Fruit fly (Drosophila melanogaster): ENCODE data around the gene CG42833.
A peak's percentile ranks its signal among the peaks of the same experiment; 100 is the strongest.

CG42833 gene

DNA sequence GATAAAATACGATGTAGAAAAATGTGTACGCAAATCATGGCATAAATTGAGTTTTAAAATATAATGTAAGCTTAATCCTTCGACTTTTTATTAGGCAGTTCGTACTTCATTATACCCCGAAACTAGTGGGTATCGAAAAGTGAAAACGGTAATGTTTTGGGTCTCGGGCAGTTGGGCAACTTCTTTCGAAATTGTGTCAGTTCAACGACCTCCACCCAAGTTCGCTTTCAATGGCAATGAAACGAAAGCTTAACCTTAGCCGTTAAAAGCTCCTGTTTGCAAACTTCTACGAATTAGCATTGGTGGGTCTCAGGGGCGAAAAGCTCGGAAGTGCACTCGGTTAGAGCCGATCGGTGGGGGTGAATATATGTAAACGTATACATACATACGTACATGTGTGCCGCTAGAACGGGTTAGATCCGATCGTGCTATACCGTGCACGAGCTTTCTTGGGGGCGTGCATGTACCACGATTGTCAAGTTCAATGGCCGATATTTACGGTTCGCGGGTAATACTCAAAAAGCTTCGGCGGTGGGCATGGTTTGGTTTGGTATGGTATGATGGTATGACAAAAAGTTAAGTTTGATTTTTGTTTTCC, 30.4 kb downstream of the CG42833 start:
- TF ChIP-seq noc (tag; optimal IDR thresholded peaks at IDR 0.05), result no peak

DNA sequence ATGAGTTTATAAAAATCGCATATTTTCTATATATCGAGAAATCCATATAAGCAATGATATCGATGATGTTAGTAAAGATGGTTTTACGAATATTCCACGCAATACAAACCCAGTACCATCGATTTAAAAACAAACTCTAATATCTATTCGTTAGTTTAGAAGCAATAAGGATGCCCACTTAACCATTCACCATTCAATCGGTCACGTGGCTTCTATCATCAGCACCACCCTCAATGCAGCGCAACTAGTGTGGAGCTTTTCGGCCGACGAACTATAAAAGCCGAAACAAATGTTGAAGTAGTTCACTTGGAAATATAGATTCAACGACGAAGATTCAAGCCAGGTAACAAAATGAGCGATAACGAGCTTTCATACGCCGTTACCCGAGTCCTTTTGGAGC, 31.5 kb downstream of the CG42833 start, which contains the start of gene CG13813:
TSS of gene CG13813 (plus strand) at position 301 of the 400 bp plus-strand sequence.
- no peak for TF ChIP-seq noc (tag; optimal IDR thresholded peaks at IDR 0.05)

DNA sequence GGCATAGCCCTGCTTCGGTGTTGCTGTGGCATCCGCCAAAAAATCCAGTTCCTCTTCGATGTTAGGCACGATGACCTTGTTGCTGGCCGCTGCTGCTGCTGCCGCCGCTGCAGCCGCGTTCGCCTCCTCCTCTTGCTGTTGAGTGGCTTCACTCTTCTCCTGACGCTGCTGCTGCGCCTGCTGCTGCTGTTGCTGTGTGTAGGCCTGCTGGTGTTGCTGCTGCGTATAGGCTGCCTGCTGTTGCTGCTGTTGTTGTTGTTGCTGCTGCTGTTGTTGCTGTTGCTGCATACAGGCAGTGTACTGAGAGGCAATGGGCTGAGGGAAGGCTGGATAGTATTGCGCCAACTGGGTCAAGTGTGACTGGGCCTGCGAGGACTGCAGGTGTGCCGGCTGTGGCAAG, 37.3 kb downstream of the CG42833 start:
- TF ChIP-seq noc (tag; optimal IDR thresholded peaks at IDR 0.05), result no peak

DNA sequence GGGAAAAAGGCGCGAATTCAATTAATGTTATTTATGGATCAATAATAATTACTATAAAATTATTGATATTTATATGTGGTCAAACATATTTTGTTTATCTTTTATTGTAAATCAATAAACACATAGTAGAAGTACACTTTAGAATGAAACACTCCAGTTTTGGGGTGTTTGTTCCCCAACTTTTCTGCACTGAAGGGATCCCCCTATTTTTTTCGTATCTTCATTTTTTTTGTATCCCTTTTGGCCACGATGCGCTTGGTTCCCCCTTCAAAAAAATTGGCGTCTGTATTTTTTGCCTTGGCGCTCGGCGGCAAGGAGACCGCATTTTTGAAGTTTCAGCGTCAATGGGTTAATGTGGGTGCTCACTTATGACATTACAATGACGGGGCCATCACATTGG, 40.9 kb downstream of the CG42833 start, which contains the start of gene Clc:
TSS of gene Clc (plus strand) at position 301 of the 400 bp plus-strand sequence.
- no peak for TF ChIP-seq noc (tag; optimal IDR thresholded peaks at IDR 0.05)

DNA sequence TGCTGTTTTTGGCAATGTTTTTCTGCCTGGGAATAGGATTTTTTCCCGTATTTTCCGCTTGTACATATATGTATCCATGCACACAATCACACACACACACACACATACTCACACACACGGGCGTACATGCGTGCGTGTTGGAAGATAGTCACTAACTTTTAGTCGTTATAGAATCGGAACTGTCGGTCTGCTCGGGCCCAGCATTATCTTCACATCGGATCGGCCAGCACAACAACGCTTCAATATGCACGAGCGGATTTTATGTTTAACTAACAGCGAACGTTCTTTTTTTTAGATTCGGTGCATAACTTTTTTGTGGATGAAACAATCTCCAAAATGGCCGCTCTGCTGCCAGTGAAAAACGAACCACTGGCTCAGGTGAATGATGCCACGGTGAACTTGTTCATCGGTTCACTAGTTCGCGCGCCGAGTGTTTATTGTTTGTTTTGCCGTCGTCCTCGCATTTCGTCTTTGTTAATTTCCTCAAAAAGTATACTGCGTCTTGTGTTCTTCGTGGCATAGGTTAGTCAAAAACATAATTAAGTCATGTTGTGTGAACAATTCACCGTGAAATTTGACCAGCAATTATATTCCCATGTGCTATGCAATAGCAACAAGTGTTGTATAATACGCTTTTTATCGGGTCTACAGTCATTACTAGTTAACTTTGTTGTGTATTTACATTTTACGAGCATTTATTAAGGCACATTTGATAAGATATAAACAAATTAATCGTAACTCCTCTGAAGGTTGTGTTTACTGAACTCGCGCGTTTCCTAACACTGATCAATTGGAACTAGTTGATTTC, 41.5 kb downstream of the CG42833 start, which contains the start of the genes CG6951 and CG17233:
TSS of gene CG6951 (plus strand) at position 105 of the 808 bp plus-strand sequence.
TSS of gene CG17233 (minus strand) at position 741 of the 808 bp plus-strand sequence.
- TF ChIP-seq noc (tag; optimal IDR thresholded peaks at IDR 0.05), result peak; percentile 4

DNA sequence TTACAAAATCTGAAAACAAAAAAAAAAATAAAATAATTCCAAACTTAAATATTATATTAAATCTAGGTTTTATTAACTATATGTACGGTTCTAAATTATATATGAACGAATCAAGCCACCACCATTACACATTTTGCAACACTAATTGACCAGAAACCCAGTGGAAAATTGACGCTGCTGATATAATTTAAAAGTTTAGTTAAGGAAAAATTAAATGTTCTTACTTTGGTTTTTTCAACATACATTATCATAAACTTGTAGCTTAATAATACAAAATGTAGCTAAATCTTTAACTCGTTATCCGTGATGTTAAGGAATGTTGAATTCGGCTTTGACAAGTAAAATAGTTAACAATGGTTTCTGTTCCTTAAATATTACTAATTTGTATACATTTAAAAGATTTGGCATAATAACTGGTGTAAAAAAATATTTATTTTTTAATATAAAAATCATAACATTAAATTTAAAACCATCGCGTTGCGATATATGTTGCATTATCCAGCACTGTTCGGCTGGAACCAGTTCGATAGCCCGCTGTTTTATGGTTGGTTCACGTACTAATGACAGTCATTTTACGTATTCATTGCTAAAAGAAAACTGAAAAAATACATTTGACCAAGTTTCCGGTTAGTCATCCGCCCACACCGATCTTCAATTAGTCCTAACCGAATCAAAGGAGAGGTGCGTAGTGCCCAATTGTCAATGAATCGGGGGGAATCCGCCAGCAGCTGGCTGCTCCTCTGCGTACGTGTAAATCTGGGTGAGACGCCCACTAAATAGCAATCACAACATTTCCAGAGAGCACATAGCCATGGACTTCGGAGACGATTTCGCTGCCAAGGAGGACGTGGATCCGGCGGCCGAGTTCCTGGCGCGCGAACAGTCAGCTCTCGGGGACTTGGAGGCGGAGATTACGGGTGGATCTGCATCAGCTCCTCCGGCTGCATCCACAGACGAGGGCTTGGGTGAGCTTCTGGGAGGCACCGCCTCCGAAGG, 42.4 kb downstream of the CG42833 start:
- peak; percentile 48 for TF ChIP-seq noc (tag; optimal IDR thresholded peaks at IDR 0.05)

DNA sequence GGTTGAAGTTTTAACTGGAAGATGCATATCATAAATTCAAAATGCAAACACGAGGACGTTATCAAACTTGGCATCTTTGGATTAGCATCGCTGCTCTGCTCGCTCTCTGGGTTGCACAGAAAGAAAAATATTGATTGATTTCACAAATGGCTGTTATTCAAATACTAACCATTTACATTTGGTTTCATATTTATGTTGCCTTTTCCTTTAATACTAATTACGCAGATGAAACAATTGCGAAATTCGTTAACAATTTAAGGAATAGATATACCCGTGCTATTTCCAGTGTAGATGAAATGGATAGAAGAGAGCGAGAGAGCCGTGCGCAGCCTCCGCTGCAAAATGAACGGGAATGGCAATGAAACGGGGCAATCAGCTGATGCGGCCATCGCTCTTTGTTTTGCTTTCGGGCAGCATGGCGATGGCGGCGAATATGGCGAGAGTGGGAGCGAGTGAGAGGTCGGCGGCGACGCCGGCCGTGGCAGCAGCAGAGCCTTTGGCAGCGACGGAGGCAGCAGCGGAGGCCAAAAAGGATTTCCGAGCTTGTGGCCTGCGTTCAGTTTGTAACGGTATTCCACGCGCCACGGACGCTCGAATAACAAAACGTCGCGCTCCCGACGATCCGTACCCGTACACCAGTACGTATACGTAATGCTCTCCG, 47.8 kb downstream of the CG42833 start, which contains the start of gene rdgC:
TSS of gene rdgC (plus strand) at position 568 of the 661 bp plus-strand sequence.
- TF ChIP-seq noc (tag; optimal IDR thresholded peaks at IDR 0.05), result peak; percentile 94

Data from whole organism, larva.